Worm (Caenorhabditis elegans): ENCODE measurements around the gene C34F11.2.
A peak's percentile ranks its signal among the peaks of the same experiment; 100 is the strongest.

C34F11.2 gene

DNA sequence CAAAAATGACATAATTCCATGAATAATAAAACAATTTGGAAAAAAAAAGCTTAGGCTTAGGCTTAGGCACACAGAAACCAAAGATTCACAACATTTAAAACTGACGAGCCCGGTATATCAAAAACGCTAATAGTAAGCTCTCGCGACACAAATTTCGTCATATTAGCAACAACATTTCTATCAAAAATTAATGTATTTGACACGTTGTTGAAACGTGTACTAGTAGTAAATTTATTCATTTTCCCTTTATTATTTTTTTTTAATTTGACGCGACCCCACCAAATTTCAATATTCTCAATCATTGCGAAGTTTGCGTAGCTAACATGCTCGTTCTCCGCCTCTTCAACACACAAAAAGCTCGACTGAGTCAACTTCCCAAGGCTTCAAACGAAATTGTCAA lies at the start of gene C34F11.2:
TSS of gene C34F11.2 (plus strand) at position 301 of the 400 bp plus-strand sequence.
- no peak for TF ChIP-seq dao-5 (tag; optimal IDR thresholded peaks at IDR 0.05)

DNA sequence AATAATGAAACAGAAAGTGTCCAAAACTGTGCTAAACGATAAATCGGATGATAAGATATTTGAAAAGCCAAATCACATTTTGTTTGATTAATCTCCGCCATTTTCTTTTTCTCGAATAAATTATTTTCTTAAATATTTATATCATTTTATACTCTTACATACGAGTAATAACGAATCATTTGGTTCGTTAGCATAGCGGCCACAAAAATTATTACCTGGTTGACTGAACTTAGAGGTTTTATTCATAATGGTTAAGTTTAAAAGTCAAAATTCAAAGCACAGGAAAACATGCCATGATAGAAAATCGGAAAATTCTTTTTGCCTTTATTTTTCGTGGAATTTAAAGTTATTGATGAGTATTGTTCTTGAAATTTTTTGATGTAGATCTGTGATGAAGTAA lies 48.8 kb upstream of the C34F11.2 start, which contains the start of gene srb-5:
TSS of gene srb-5 (minus strand) at position 101 of the 400 bp plus-strand sequence.
- TF ChIP-seq him-1 (tag; optimal IDR thresholded peaks at IDR 0.05), result no peak
- TF ChIP-seq W03F9.2 (tag; optimal IDR thresholded peaks at IDR 0.05), result no peak
- TF ChIP-seq dao-5 (tag; optimal IDR thresholded peaks at IDR 0.05), result no peak

DNA sequence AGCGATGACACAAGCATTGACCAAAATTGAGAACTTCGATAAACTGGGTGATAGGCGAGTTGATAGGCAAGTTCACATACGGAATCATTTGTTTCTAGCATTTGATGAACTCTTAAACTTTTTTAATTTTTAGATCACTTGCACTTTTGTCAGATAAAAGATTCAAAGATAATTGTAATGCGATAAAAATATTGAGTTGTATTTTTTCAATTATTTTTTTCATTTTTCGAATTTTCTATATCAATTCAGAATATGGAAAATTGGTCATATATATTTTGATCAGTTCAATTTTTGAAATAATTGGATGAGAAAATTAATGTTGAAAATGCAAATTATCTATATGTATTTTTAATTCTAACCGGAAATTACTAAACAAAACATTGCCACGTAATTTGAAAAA lies 45.3 kb upstream of the C34F11.2 start, which contains the start of gene srb-3:
TSS of gene srb-3 (minus strand) at position 101 of the 400 bp plus-strand sequence.
- TF ChIP-seq him-1 (tag; optimal IDR thresholded peaks at IDR 0.05) (no peak), dao-5 (tag; optimal IDR thresholded peaks at IDR 0.05) (no peak), W03F9.2 (tag; optimal IDR thresholded peaks at IDR 0.05) (no peak)

DNA sequence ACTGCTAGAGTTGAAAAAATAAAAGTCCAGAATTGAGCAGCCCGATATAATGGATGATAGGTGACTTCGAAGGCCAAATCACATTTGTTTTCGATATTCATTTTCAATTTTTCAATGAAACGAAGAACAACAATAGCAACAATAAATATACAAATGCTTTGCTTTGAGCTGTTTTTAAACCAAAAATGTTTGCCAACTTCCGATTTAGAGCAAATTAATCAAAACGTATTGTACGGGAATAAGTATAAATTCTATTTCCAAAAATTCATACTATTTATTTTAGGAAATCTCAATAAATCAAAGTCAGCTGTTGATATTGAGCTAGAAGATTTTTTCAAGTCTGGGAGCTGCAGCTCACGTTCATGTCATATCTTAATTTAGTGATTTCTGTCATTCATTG lies 41.1 kb upstream of the C34F11.2 start, which contains the start of gene srb-1:
TSS of gene srb-1 (minus strand) at position 101 of the 400 bp plus-strand sequence.
- TF ChIP-seq dao-5 (tag; optimal IDR thresholded peaks at IDR 0.05) (no peak), him-1 (tag; optimal IDR thresholded peaks at IDR 0.05) (no peak), W03F9.2 (tag; optimal IDR thresholded peaks at IDR 0.05) (no peak)

DNA sequence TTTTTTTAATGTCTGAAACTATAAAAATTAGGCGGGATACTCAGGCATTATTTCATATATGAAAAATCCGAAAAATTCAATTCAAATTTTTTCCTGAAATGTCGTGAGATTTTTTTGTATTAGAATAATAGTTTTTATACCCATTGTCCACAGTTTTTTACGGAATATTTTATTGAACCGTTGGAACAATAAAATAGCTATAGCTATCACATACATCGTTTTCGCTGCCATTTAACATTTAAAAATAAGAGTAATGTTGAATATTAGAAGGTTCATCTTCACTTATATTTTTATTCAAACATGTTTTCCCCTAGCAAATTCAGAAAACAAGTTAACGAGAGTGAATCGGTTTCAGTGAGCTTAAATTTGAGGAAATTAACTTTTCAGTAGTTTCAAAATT lies 40.5 kb upstream of the C34F11.2 start, which contains the start of gene C27D6.15:
TSS of gene C27D6.15 (plus strand) at position 301 of the 400 bp plus-strand sequence.
- TF ChIP-seq dao-5 (tag; optimal IDR thresholded peaks at IDR 0.05) (no peak), him-1 (tag; optimal IDR thresholded peaks at IDR 0.05) (no peak), W03F9.2 (tag; optimal IDR thresholded peaks at IDR 0.05) (no peak)

DNA sequence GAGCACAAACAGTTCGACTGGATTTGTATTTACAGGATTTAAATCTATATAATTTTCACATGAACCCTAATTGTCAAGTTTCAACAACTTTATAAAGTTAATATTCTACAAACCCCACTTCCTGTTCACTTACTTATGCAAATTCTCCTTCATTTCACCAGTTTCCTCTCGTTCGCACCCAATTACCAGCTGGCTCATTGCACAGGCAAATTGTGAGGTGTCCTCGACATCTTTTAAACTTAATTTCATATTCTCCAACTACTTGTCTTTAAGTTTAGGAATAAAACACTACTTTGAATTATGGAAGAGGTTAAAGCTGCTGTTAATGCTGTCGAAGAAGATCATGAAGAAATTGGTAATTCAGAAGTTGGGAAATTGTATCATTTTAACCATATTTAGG lies 39.6 kb upstream of the C34F11.2 start, which contains the start of gene C27D6.1:
TSS of gene C27D6.1 (plus strand) at position 301 of the 400 bp plus-strand sequence.
- TF ChIP-seq him-1 (tag; optimal IDR thresholded peaks at IDR 0.05) (no peak), W03F9.2 (tag; optimal IDR thresholded peaks at IDR 0.05) (no peak), dao-5 (tag; optimal IDR thresholded peaks at IDR 0.05) (no peak)

DNA sequence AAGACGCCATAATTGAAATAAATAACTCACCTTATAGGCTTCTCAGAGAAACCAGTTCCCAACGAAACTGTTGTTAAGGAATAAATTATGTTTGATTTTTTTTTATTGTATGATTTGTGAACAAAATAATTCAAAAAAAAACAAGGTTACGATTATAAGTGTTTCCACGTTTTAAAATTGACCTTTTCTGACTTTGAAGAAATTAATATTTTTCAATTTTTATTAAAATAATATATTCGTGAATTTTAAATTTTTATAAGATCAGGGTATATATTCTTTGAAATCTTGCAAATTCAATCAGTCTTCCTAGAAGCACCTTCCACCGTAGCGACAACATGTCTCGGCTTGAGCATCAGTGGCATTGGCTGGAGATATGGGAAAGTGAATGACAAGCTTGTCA lies 37.7 kb upstream of the C34F11.2 start, which contains the start of gene C27D6.3:
TSS of gene C27D6.3 (minus strand) at position 101 of the 400 bp plus-strand sequence.
- TF ChIP-seq dao-5 (tag; optimal IDR thresholded peaks at IDR 0.05), result no peak
- no peak for TF ChIP-seq him-1 (tag; optimal IDR thresholded peaks at IDR 0.05)
- TF ChIP-seq W03F9.2 (tag; optimal IDR thresholded peaks at IDR 0.05), result no peak

DNA sequence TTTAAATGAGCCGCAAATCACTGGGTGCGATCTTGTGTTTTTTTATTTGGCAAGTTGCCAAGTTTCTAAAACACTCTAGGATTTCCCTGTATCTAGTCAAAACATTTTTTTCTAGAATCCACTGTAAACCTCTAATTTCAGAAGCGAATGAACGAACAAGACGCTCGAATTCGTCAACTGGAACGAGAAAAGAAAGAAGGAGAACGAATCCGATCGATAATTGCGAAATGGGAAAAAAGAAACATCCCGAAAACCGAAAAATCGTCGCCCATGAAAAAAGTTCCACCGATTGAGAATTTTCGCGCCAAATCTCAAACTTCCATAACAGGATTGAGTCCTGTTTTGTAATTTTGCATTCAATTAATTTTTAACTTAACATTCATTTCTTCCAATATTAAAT lies 35.1 kb upstream of the C34F11.2 start:
- TF ChIP-seq W03F9.2 (tag; optimal IDR thresholded peaks at IDR 0.05) (no peak), dao-5 (tag; optimal IDR thresholded peaks at IDR 0.05) (no peak), him-1 (tag; optimal IDR thresholded peaks at IDR 0.05) (no peak)

DNA sequence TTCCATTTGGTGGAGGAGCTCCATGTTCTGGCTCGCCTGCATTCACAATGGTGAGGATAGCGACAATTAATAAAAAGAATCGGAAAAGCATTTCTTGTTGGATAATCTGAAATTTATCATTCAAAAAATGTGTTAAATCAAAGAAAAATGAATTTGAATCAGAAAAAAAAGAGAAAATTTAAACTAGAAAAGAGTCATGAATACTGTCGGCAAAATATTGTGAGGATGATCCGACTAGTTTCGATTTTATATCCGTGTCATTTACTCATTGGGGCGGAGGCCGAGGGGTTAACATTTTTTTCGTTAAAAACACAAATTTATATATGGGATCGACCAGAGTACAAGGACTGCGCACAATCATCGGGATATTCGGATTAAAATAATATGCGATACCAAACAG lies 34.2 kb upstream of the C34F11.2 start, which contains the start of gene C27D6.12:
TSS of gene C27D6.12 (minus strand) at position 101 of the 400 bp plus-strand sequence.
- TF ChIP-seq W03F9.2 (tag; optimal IDR thresholded peaks at IDR 0.05) (no peak), him-1 (tag; optimal IDR thresholded peaks at IDR 0.05) (no peak)

DNA sequence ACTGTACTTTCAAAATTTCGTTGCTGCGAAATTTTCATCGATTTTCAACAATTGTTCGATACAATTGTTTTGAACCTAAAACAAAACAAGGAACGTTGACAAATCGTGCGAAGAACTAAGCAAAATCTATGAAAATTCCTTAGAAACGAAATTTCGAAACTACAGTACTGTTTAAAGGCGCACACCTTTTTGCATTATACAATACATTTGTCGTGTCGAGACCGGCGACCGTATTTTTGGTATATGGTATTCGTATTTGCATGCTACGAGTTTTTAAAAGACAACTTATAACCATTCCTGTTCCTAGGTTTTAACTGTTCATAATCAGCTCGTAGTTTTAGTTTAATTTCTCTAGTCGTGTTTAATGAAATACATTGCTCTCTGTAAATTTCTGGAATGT lies 33.5 kb upstream of the C34F11.2 start:
- TF ChIP-seq him-1 (tag; optimal IDR thresholded peaks at IDR 0.05) (no peak), W03F9.2 (tag; optimal IDR thresholded peaks at IDR 0.05) (no peak), dao-5 (tag; optimal IDR thresholded peaks at IDR 0.05) (no peak)

DNA sequence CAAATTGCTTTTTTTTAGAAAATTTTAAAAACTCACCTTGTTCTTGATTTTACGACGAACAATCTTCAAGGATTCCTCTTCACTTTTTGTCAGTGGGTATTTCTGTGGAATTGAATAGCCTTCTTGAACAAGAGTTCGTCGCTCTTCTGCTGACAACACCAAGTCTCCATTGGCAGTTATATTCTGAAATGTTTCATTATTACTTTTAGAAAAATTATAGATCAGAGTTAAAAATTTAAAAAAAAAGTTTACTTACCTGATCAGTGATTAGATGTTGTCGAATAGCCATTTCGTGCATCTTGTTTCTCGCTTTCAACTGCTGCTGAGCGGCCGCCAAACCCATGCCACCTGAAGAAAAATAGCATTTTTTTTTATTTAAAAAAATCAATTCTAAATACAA lies 31.8 kb upstream of the C34F11.2 start:
- TF ChIP-seq him-1 (tag; optimal IDR thresholded peaks at IDR 0.05) (no peak), W03F9.2 (tag; optimal IDR thresholded peaks at IDR 0.05) (no peak), dao-5 (tag; optimal IDR thresholded peaks at IDR 0.05) (no peak)

DNA sequence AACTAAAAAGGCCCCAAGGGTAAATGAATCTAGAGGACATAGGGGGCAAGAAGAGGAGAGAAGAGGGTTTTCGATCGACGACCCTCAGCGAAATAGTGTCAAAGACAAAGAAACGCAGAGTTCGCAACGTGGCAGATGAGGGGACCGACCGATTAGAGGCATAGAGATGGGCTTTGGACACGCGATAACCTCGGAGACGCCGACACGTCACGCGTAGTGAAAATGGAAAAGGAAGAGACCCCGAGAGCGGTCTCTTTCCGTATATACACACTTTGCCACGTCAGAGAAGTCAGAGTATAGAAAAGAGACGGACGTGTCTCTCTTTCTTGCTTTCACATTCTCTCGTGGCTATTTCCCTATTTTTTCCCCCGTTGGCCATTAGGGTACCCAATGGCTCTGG lies 30.6 kb upstream of the C34F11.2 start:
- TF ChIP-seq him-1 (tag; optimal IDR thresholded peaks at IDR 0.05), result peak; percentile 44
- no peak for TF ChIP-seq W03F9.2 (tag; optimal IDR thresholded peaks at IDR 0.05)

DNA sequence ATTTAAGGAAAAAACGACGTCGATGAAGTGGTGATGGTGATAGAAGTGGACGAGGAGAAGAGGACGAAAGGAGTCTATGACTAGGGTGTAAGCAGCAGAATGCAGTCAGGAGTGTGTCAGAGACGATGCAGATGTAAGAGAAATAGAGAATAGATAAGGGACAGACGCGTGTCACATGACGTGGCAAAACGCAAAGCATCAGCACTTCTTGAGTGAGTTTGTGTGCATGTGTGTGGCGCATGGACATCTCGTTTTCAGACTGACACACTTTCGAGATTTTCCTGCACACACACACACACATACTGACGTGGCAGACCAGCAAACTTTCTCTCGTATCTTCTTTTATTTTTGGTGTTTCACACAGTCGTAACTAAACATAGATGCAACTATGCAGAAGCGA lies 29.6 kb upstream of the C34F11.2 start:
- peak; percentile 10 for TF ChIP-seq dao-5 (tag; optimal IDR thresholded peaks at IDR 0.05)
- peak; percentile 22 for TF ChIP-seq W03F9.2 (tag; optimal IDR thresholded peaks at IDR 0.05)
- no peak for TF ChIP-seq him-1 (tag; optimal IDR thresholded peaks at IDR 0.05)

DNA sequence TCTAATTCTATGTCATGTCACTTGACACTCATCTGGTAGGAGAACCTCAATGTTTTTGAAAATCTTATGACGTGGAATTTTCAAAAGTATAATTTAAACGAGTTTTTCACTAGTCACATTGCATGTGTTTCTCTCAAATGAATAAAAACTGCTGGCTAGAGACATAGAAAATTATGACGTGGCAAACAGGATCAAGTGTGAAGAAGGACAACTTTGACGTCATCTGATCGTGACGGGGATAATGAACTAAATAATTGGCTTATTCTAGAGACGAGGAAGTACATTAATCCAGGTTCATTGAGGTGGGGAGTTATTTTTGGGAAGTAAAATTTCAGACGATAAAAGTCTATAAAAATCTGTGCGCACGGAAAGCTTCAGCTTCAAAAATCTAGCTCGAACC lies 28.9 kb upstream of the C34F11.2 start:
- TF ChIP-seq dao-5 (tag; optimal IDR thresholded peaks at IDR 0.05), result no peak
- TF ChIP-seq him-1 (tag; optimal IDR thresholded peaks at IDR 0.05), result no peak
- TF ChIP-seq W03F9.2 (tag; optimal IDR thresholded peaks at IDR 0.05), result no peak

Measured in whole organism, L4/young adult.